Fruit fly (Drosophila melanogaster) whole organism, prepupa: ENCODE data around the gene Ilp3.

Experiments used
- Blimp-1 ChIP-seq: fragments of 200-800 bp; sonication (Bioruptor generic); optimal IDR thresholded peaks from 3 replicates; lab custom pipeline; 2017; ENCODE audit warnings: missing biosample characterization, missing genetic modification characterization, mild to moderate bottlenecking, moderate library complexity, missing genetic modification reagents
- CG10631 ChIP-seq: fragments of 200-800 bp; sonication (Bioruptor generic); optimal IDR thresholded peaks from 2 replicates; lab custom pipeline; 2016; ENCODE audit warnings: missing biosample characterization, missing genetic modification characterization
- CG11902 ChIP-seq: fragments of 200-800 bp; sonication (Bioruptor generic); optimal IDR thresholded peaks from 3 replicates; lab custom pipeline; 2016; ENCODE audit warnings: missing biosample characterization, missing genetic modification characterization
- CG15336 ChIP-seq: fragments of 200-800 bp; sonication (Bioruptor generic); IDR thresholded peaks from 2 replicates; pipeline ENCODE4 v1.3.6; 2022; ENCODE audit warnings: missing biosample characterization, missing genetic modification characterization
- CG1621 ChIP-seq: fragments of 200-800 bp; sonication (Bioruptor generic); optimal IDR thresholded peaks from 3 replicates; lab custom pipeline; 2018; ENCODE audit warnings: missing biosample characterization, mild to moderate bottlenecking, missing genetic modification characterization
- CG16779 ChIP-seq: fragments of 200-800 bp; sonication (Bioruptor generic); optimal IDR thresholded peaks from 3 replicates; lab custom pipeline; 2017; ENCODE audit warnings: missing biosample characterization, mild to moderate bottlenecking, missing genetic modification characterization
- CG3032 ChIP-seq: fragments of 200-800 bp; optimal IDR thresholded peaks from 2 replicates; lab custom pipeline; 2019; ENCODE audit warnings: missing biosample characterization, mild to moderate bottlenecking, missing genetic modification characterization, moderate library complexity
- CG31627 ChIP-seq: fragments of 200-800 bp; sonication (Bioruptor generic); optimal IDR thresholded peaks from 3 replicates; lab custom pipeline; 2016; ENCODE audit warnings: missing biosample characterization, missing genetic modification characterization
- CG32006 ChIP-seq: fragments of 200-800 bp; sonication (Bioruptor generic); optimal IDR thresholded peaks from 3 replicates; lab custom pipeline; 2017; ENCODE audit warnings: missing biosample characterization, mild to moderate bottlenecking, missing genetic modification characterization
- CG3919 ChIP-seq: fragments of 200-800 bp; sonication (Bioruptor generic); optimal IDR thresholded peaks from 3 replicates; lab custom pipeline; 2016; ENCODE audit warnings: missing biosample characterization, missing genetic modification characterization
- CG6163 ChIP-seq: fragments of 200-800 bp; sonication (Bioruptor generic); IDR thresholded peaks from 3 replicates; pipeline ENCODE4 v1.3.6; 2022; ENCODE audit warnings: missing biosample characterization, missing genetic modification characterization
- CG6276 ChIP-seq: fragments of 200-800 bp; sonication (Bioruptor generic); optimal IDR thresholded peaks from 2 replicates; lab custom pipeline; 2017; ENCODE audit warnings: missing biosample characterization, mild to moderate bottlenecking, missing genetic modification characterization
- CG6792 ChIP-seq: fragments of 200-800 bp; sonication (Bioruptor generic); optimal IDR thresholded peaks from 3 replicates; lab custom pipeline; 2016; ENCODE audit warnings: missing biosample characterization, missing genetic modification characterization
- CG8119 ChIP-seq: fragments of 200-800 bp; sonication (Bioruptor generic); IDR thresholded peaks from 3 replicates; pipeline ENCODE4 v1.3.6; 2022; ENCODE audit warnings: missing biosample characterization, missing genetic modification characterization
- Eip75B ChIP-seq: fragments of 200-800 bp; sonication (Bioruptor generic); optimal IDR thresholded peaks from 3 replicates; lab custom pipeline; 2016; ENCODE audit warnings: missing biosample characterization, missing genetic modification characterization
- Eip78C ChIP-seq: fragments of 200-800 bp; sonication (Bioruptor generic); peaks from one replicate; lab custom pipeline; 2016; ENCODE audit warnings: missing biosample characterization, missing genetic modification characterization
- Ets21C ChIP-seq: fragments of 200-800 bp; sonication (Bioruptor generic); optimal IDR thresholded peaks from 3 replicates; lab custom pipeline; 2016; ENCODE audit warnings: missing biosample characterization, missing genetic modification characterization
- Ets96B ChIP-seq: fragments of 200-800 bp; optimal IDR thresholded peaks from 2 replicates; lab custom pipeline; 2019; ENCODE audit warnings: missing biosample characterization, mild to moderate bottlenecking, missing genetic modification characterization, moderate library complexity
- Hr39 ChIP-seq: fragments of 200-800 bp; sonication (Bioruptor generic); optimal IDR thresholded peaks from 2 replicates; lab custom pipeline; 2016; ENCODE audit warnings: missing biosample characterization, missing genetic modification characterization
- Hr4 ChIP-seq: fragments of 200-800 bp; sonication (Bioruptor generic); optimal IDR thresholded peaks from 3 replicates; lab custom pipeline; 2016; ENCODE audit warnings: missing biosample characterization, missing genetic modification characterization
- Met ChIP-seq: fragments of 200-800 bp; sonication (Bioruptor generic); optimal IDR thresholded peaks from 3 replicates; lab custom pipeline; 2016; ENCODE audit warnings: missing biosample characterization, missing genetic modification characterization
- OdsH ChIP-seq: fragments of 200-800 bp; sonication (Bioruptor generic); optimal IDR thresholded peaks from 3 replicates; lab custom pipeline; 2016; ENCODE audit warnings: missing biosample characterization, missing genetic modification characterization
- Sox102F ChIP-seq: fragments of 200-800 bp; sonication (Bioruptor generic); optimal IDR thresholded peaks from 2 replicates; lab custom pipeline; 2016; ENCODE audit warnings: missing biosample characterization, mild to moderate bottlenecking, missing genetic modification characterization
- Sox14 ChIP-seq: fragments of 200-800 bp; sonication (Bioruptor generic); optimal IDR thresholded peaks from 3 replicates; lab custom pipeline; 2016; ENCODE audit warnings: missing biosample characterization, missing genetic modification characterization
- Sox15 ChIP-seq: fragments of 200-800 bp; sonication (Bioruptor generic); optimal IDR thresholded peaks from 3 replicates; lab custom pipeline; 2016; ENCODE audit warnings: missing biosample characterization, missing genetic modification characterization
- cyc ChIP-seq: fragments of 200-800 bp; sonication (Bioruptor generic); optimal IDR thresholded peaks from 3 replicates; lab custom pipeline; 2016; ENCODE audit warnings: missing biosample characterization, missing genetic modification characterization
- dsx ChIP-seq: fragments of 200-800 bp; optimal IDR thresholded peaks from 3 replicates; lab custom pipeline; 2019; ENCODE audit warnings: missing biosample characterization, mild to moderate bottlenecking, missing genetic modification characterization, moderate library complexity; ENCODE audit not compliant: poor library complexity, severe bottlenecking
- eg ChIP-seq: fragments of 200-800 bp; sonication (Bioruptor generic); IDR thresholded peaks from 3 replicates; pipeline ENCODE4 v1.3.6; 2022; ENCODE audit warnings: missing biosample characterization, missing genetic modification characterization
- esn ChIP-seq: fragments of 200-800 bp; sonication (Bioruptor generic); optimal IDR thresholded peaks from 2 replicates; lab custom pipeline; 2016; ENCODE audit warnings: missing biosample characterization, mild to moderate bottlenecking, missing genetic modification characterization, moderate library complexity
- fd85E ChIP-seq: fragments of 200-800 bp; sonication (Bioruptor generic); optimal IDR thresholded peaks from 3 replicates; lab custom pipeline; 2016; ENCODE audit warnings: missing biosample characterization, missing genetic modification characterization
- fkh ChIP-seq: fragments of 200-800 bp; sonication (Bioruptor generic); optimal IDR thresholded peaks from 3 replicates; lab custom pipeline; 2017; ENCODE audit warnings: missing biosample characterization, mild to moderate bottlenecking, missing genetic modification characterization, moderate library complexity
- lz ChIP-seq: fragments of 200-800 bp; sonication (Bioruptor generic); optimal IDR thresholded peaks from 3 replicates; lab custom pipeline; 2016; ENCODE audit warnings: missing biosample characterization, missing genetic modification characterization
- net ChIP-seq: fragments of 200-800 bp; sonication (Bioruptor generic); optimal IDR thresholded peaks from 3 replicates; lab custom pipeline; 2016; ENCODE audit warnings: missing biosample characterization, missing genetic modification characterization
- pdm3 ChIP-seq: fragments of 200-800 bp; sonication (Bioruptor generic); optimal IDR thresholded peaks from 3 replicates; lab custom pipeline; 2016; ENCODE audit warnings: missing biosample characterization, missing genetic modification characterization
- ss ChIP-seq, 2 experiments: fragments of 200-800 bp; sonication (Bioruptor generic); optimal IDR thresholded peaks; 2 replicates in 1 of 2; 3 replicates in 1 of 2; lab custom pipeline; 2017 to 2018; ENCODE audit warnings: mild to moderate bottlenecking in 2 of 2, missing biosample characterization in 2 of 2, missing genetic modification characterization in 2 of 2, moderate library complexity in 1 of 2
- svp ChIP-seq: fragments of 200-800 bp; sonication (Bioruptor generic); peaks from one replicate; lab custom pipeline; 2016; ENCODE audit warnings: missing biosample characterization, missing genetic modification characterization
- topi ChIP-seq: fragments of 200-800 bp; sonication (Bioruptor generic); optimal IDR thresholded peaks from 3 replicates; lab custom pipeline; 2016; ENCODE audit warnings: missing biosample characterization, missing genetic modification characterization
- vri ChIP-seq: fragments of 200-800 bp; sonication (Bioruptor generic); optimal IDR thresholded peaks from 3 replicates; lab custom pipeline; 2016; ENCODE audit warnings: missing biosample characterization, mild to moderate bottlenecking, missing genetic modification characterization

The Ilp3 gene

DNA sequence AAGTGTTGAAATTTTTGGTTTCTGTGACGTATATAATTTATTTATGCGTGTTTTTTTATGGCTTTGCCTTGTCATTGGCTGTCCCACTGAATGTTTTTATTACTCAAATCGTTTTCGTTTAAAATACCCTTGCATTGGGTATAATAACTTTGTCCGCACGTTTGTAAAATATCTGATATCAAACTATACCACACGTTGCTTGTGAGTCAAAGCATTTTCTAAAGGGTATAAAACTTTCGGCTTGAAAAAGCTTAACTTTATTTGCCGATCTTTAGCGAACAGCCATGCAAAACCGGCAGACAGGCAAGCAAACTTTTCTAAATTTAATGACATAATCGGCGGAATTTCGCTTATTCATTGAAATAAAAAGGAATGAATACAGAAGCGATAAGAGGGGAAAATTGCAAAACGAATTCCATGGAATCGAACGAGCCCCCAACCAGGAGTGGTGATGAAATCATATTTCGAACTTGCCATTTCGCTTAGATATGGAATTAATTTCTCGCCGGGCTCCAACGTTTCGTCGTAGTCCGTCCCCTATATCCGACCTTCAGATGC is 45.6 kb upstream of the Ilp3 start:
- TF ChIP-seq CG15336 (0 out of 2 replicates have a peak, but pooled peaks have one; percentile 12), CG31627 (peak; percentile 48), Met (GFP tag; lab: Kevin White, UChicago) (no peak), eg (0 out of 3 replicates have a peak, but pooled peaks have one; percentile 30), topi (GFP tag; lab: Kevin White, UChicago) (peak; percentile 41), Hr39 (GFP tag; lab: Kevin White, UChicago) (peak; percentile 66), Hr4 (GFP tag; lab: Kevin White, UChicago) (peak; percentile 35), cyc (peak; percentile 62), vri (GFP tag; lab: Kevin White, UChicago) (peak; percentile 86), Eip75B (no peak), Eip78C (GFP tag; lab: Kevin White, UChicago) (peak; percentile 69), CG10631 (GFP tag; lab: Kevin White, UChicago) (no peak), Sox102F (GFP tag; lab: Kevin White, UChicago) (no peak), esn (GFP tag; lab: Kevin White, UChicago) (peak; percentile 58), svp (GFP tag; lab: Kevin White, UChicago) (peak; percentile 47), net (GFP tag; lab: Kevin White, UChicago) (no peak), lz (peak; percentile 48), CG3919 (peak; percentile 4), OdsH (GFP tag; lab: Kevin White, UChicago) (peak; percentile 2), Blimp-1 (peak; percentile 12), Ets21C (peak; percentile 22)

dm6 chr3L:9846577-9847342 is 44.8 kb upstream of the Ilp3 start:
- TF ChIP-seq CG3032 (tag; lab: Kevin White, UChicago), result peak; percentile 22
- no peak for TF ChIP-seq fd85E
- TF ChIP-seq CG6792 (GFP tag; lab: Kevin White, UChicago), result no peak
- TF ChIP-seq eg, result 0 out of 3 replicates have a peak, but pooled peaks have one; percentile 34
- TF ChIP-seq CG6163, result peak; percentile 59; the same call in 2 of the 3 replicates
- peak; percentile 28 for TF ChIP-seq dsx (GFP tag; lab: Kevin White, UChicago)
- no peak for TF ChIP-seq Eip75B
- no peak for TF ChIP-seq Hr4 (GFP tag; lab: Kevin White, UChicago)
- peak in 1 of 2 experiments; percentile 13 for TF ChIP-seq ss (GFP tag; optimal IDR thresholded peaks at IDR 0.05; lab: Kevin White, UChicago)
- TF ChIP-seq pdm3 (GFP tag; lab: Kevin White, UChicago), result no peak
- peak; percentile 68 for TF ChIP-seq fkh (GFP tag; lab: Kevin White, UChicago)
- no peak for TF ChIP-seq CG11902
- no peak for TF ChIP-seq net (GFP tag; lab: Kevin White, UChicago)
- TF ChIP-seq svp (GFP tag; lab: Kevin White, UChicago), result peak; percentile 73
- TF ChIP-seq Eip78C (GFP tag; lab: Kevin White, UChicago), result peak; percentile 17
- no peak for TF ChIP-seq Blimp-1
- no peak for TF ChIP-seq CG3919
- TF ChIP-seq CG8119 (GFP tag; lab: Robert Waterston, UW), result peak; percentile 25; the same call in 1 of the 3 replicates
- no peak for TF ChIP-seq Sox15
- TF ChIP-seq CG15336, result no peak
- TF ChIP-seq Sox14, result peak; percentile 28
- no peak for TF ChIP-seq OdsH (GFP tag; lab: Kevin White, UChicago)
- TF ChIP-seq CG1621, result peak; percentile 12
- peak; percentile 41 for TF ChIP-seq Ets96B (tag; lab: Kevin White, UChicago)
- no peak for TF ChIP-seq CG10631 (GFP tag; lab: Kevin White, UChicago)
- TF ChIP-seq CG6276 (GFP tag; lab: Kevin White, UChicago), result peak; percentile 18
- TF ChIP-seq CG16779 (tag; lab: Kevin White, UChicago), result peak; percentile 62
- no peak for TF ChIP-seq CG32006 (GFP tag; lab: Kevin White, UChicago)
- TF ChIP-seq CG31627, result no peak
- TF ChIP-seq, all 60 proteins: peak for 14
